Worm (Caenorhabditis elegans) whole organism, L1 larva: ENCODE data around the gene C18G1.8.

Source experiments
- C04F5.9 ChIP-seq: sonication (generic microtip); optimal IDR thresholded peaks from 2 replicates; lab custom pipeline; 2016; ENCODE audit warnings: missing genetic modification characterization, missing compliant biosample characterization
- C16A3.4 ChIP-seq: fragments of 150-350 bp; optimal IDR thresholded peaks from 2 replicates; lab custom pipeline; 2014; ENCODE audit warnings: missing biosample characterization, missing genetic modification characterization
- C34B4.2 ChIP-seq: sonication (generic microtip); optimal IDR thresholded peaks from 2 replicates; lab custom pipeline; 2017; ENCODE audit warnings: mild to moderate bottlenecking, missing genetic modification characterization, missing compliant biosample characterization
- aly-2 ChIP-seq: fragments of 150-350 bp; optimal IDR thresholded peaks from 2 replicates; lab custom pipeline; 2014; ENCODE audit warnings: missing biosample characterization, missing genetic modification characterization
- blmp-1 ChIP-seq: fragments of 150-350 bp; optimal IDR thresholded peaks from 2 replicates; lab custom pipeline; 2014; ENCODE audit warnings: missing biosample characterization, missing genetic modification characterization
- ceh-82 ChIP-seq, 3 experiments: fragments of 150-350 bp in 1 of 3; sonication (generic microtip) in 2 of 3; optimal IDR thresholded peaks; 2 replicates each; lab custom pipeline; 2014 to 2017; ENCODE audit warnings: missing biosample characterization in 3 of 3, missing genetic modification characterization in 3 of 3
- ceh-88 ChIP-seq: fragments of 200-800 bp; sonication (Bioruptor generic); IDR thresholded peaks from 2 replicates; pipeline ENCODE4 v1.3.6; 2022; ENCODE audit warnings: missing genetic modification characterization, missing compliant biosample characterization
- ces-1 ChIP-seq: fragments of 150-350 bp; optimal IDR thresholded peaks from 2 replicates; lab custom pipeline; 2014; ENCODE audit warnings: missing biosample characterization, missing genetic modification reagents, missing genetic modification characterization
- dpl-1 ChIP-seq, 3 experiments: fragments of 150-350 bp in 2 of 3; sonication (generic microtip) in 1 of 3; optimal IDR thresholded peaks; 2 replicates each; lab custom pipeline; 2014 to 2017; ENCODE audit warnings: missing biosample characterization in 3 of 3, missing genetic modification characterization in 3 of 3, missing genetic modification reagents in 3 of 3
- efl-1 ChIP-seq, 4 experiments: fragments of 150-350 bp; optimal IDR thresholded peaks in 3 of 4; peaks in 1 of 4; 1 replicate in 1 of 4; 2 replicates in 3 of 4; lab custom pipeline; 2014; ENCODE audit warnings: missing biosample characterization in 2 of 4, missing genetic modification characterization in 2 of 4, missing genetic modification reagents in 2 of 4
- efl-3 ChIP-seq: fragments of 200-800 bp; sonication (Bioruptor generic); optimal IDR thresholded peaks from 2 replicates; lab custom pipeline; 2018; ENCODE audit warnings: mild to moderate bottlenecking, missing genetic modification characterization, missing compliant biosample characterization
- egl-13 ChIP-seq: sonication (generic microtip); optimal IDR thresholded peaks from 2 replicates; lab custom pipeline; 2016; ENCODE audit warnings: missing genotype, missing genetic modification reagents, missing genetic modification characterization, missing compliant biosample characterization
- egl-27 ChIP-seq, 2 experiments: fragments of 150-350 bp in 1 of 2; sonication (generic microtip); optimal IDR thresholded peaks; 3 replicates each; lab custom pipeline; 2017 to 2018; ENCODE audit warnings: missing biosample characterization in 2 of 2, missing genetic modification characterization in 2 of 2, missing genetic modification reagents in 2 of 2
- elt-2 ChIP-seq: sonication (generic microtip); optimal IDR thresholded peaks from 2 replicates; lab custom pipeline; 2016; ENCODE audit warnings: missing genetic modification characterization, mild to moderate bottlenecking, inconsistent platforms, missing compliant biosample characterization, missing genetic modification reagents
- elt-3 ChIP-seq, 6 experiments: fragments of 150-350 bp in 1 of 6; sonication (generic microtip); optimal IDR thresholded peaks; 2 replicates each; lab custom pipeline; 2017 to 2018; ENCODE audit warnings: missing biosample characterization in 6 of 6, missing genetic modification characterization in 6 of 6, inconsistent platforms in 1 of 6
- ets-5 ChIP-seq: fragments of 200-800 bp; sonication (Bioruptor generic); IDR thresholded peaks from 2 replicates; pipeline ENCODE4 v1.3.6; 2022; ENCODE audit warnings: missing genetic modification characterization, missing compliant biosample characterization
- fkh-10 ChIP-seq: sonication (generic microtip); optimal IDR thresholded peaks from 2 replicates; lab custom pipeline; 2017; ENCODE audit warnings: missing biosample characterization, missing genetic modification reagents, missing genetic modification characterization
- hpl-2 ChIP-seq: fragments of 150-350 bp; optimal IDR thresholded peaks from 2 replicates; lab custom pipeline; 2014; ENCODE audit warnings: missing biosample characterization, missing genetic modification reagents, missing genetic modification characterization
- irx-1 ChIP-seq: sonication (generic microtip); optimal IDR thresholded peaks from 2 replicates; lab custom pipeline; 2016; ENCODE audit warnings: missing genetic modification characterization, missing compliant biosample characterization
- jun-1 ChIP-seq: fragments of 150-350 bp; optimal IDR thresholded peaks from 2 replicates; lab custom pipeline; 2014; ENCODE audit warnings: missing biosample characterization, missing genetic modification reagents, missing genetic modification characterization
- lin-14 ChIP-seq: fragments of 200-800 bp; sonication (Bioruptor generic); optimal IDR thresholded peaks from 2 replicates; lab custom pipeline; 2018; ENCODE audit warnings: mild to moderate bottlenecking, missing genetic modification characterization, moderate library complexity, missing compliant biosample characterization
- lin-15B ChIP-seq: fragments of 150-350 bp; sonication (generic microtip); optimal IDR thresholded peaks from 3 replicates; lab custom pipeline; 2014; ENCODE audit warnings: missing biosample characterization, missing genetic modification characterization
- lin-35 ChIP-seq, 2 experiments: fragments of 150-350 bp; optimal IDR thresholded peaks; 2 replicates each; lab custom pipeline; 2014; ENCODE audit warnings: missing biosample characterization in 2 of 2, missing genetic modification characterization in 2 of 2, missing genetic modification reagents in 2 of 2
- lir-3 ChIP-seq: sonication (generic microtip); optimal IDR thresholded peaks from 2 replicates; lab custom pipeline; 2016; ENCODE audit warnings: mild to moderate bottlenecking, missing genetic modification characterization, moderate library complexity, missing compliant biosample characterization; ENCODE audit not compliant: poor library complexity
- mab-9 ChIP-seq: fragments of 200-800 bp; sonication (Bioruptor generic); IDR thresholded peaks from 2 replicates; pipeline ENCODE4 v1.3.6; 2022; ENCODE audit warnings: missing genetic modification reagents, missing genetic modification characterization, missing compliant biosample characterization
- mef-2 ChIP-seq: fragments of 150-350 bp; optimal IDR thresholded peaks from 2 replicates; lab custom pipeline; 2014; ENCODE audit warnings: missing biosample characterization, missing genetic modification characterization
- nhr-11 ChIP-seq: fragments of 150-350 bp; optimal IDR thresholded peaks from 2 replicates; lab custom pipeline; 2014; ENCODE audit warnings: missing biosample characterization, missing genetic modification characterization
- nhr-237 ChIP-seq: fragments of 150-350 bp; optimal IDR thresholded peaks from 2 replicates; lab custom pipeline; 2014; ENCODE audit warnings: missing biosample characterization, missing genetic modification characterization
- nhr-47 ChIP-seq: sonication (generic microtip); optimal IDR thresholded peaks from 2 replicates; lab custom pipeline; 2016; ENCODE audit warnings: mild to moderate bottlenecking, missing genetic modification characterization, moderate library complexity, missing compliant biosample characterization
- nhr-71 ChIP-seq: sonication (generic microtip); optimal IDR thresholded peaks from 2 replicates; lab custom pipeline; 2016; ENCODE audit warnings: mild to moderate bottlenecking, missing genetic modification characterization, moderate library complexity, missing compliant biosample characterization
- nhr-84 ChIP-seq: sonication (generic microtip); optimal IDR thresholded peaks from 2 replicates; lab custom pipeline; 2017; ENCODE audit warnings: missing biosample characterization, missing genetic modification characterization
- nhr-85 ChIP-seq: sonication (generic microtip); peaks from one replicate; lab custom pipeline; 2016; ENCODE audit warnings: missing genetic modification characterization, inconsistent platforms, missing compliant biosample characterization
- nhr-90 ChIP-seq: sonication (generic microtip); optimal IDR thresholded peaks from 2 replicates; lab custom pipeline; 2016; ENCODE audit warnings: mild to moderate bottlenecking, missing genetic modification characterization, missing compliant biosample characterization; ENCODE audit not compliant: poor library complexity
- skn-1 ChIP-seq: fragments of 150-350 bp; optimal IDR thresholded peaks from 2 replicates; lab custom pipeline; 2014; ENCODE audit warnings: missing biosample characterization, missing genetic modification characterization
- sptf-1 ChIP-seq: fragments of 150-350 bp; optimal IDR thresholded peaks from 2 replicates; lab custom pipeline; 2014; ENCODE audit warnings: missing biosample characterization, missing genetic modification characterization
- sup-37 ChIP-seq: fragments of 200-800 bp; sonication (Bioruptor generic); optimal IDR thresholded peaks from 2 replicates; lab custom pipeline; 2018; ENCODE audit warnings: mild to moderate bottlenecking, missing genetic modification characterization, missing compliant biosample characterization
- swsn-7 ChIP-seq: sonication (generic microtip); optimal IDR thresholded peaks from 2 replicates; lab custom pipeline; 2016; ENCODE audit warnings: missing genetic modification characterization, missing compliant biosample characterization
- tbx-2 ChIP-seq: sonication (generic microtip); optimal IDR thresholded peaks from 2 replicates; lab custom pipeline; 2016; ENCODE audit warnings: missing genetic modification characterization, missing compliant biosample characterization
- tlp-1 ChIP-seq: fragments of 150-350 bp; optimal IDR thresholded peaks from 2 replicates; lab custom pipeline; 2014; ENCODE audit warnings: missing biosample characterization, missing genetic modification characterization
- unc-98 ChIP-seq: fragments of 200-800 bp; sonication (Bioruptor generic); IDR thresholded peaks from 2 replicates; pipeline ENCODE4 v1.3.6; 2022; ENCODE audit warnings: missing genetic modification characterization, missing compliant biosample characterization
- vab-15 ChIP-seq: sonication (generic microtip); optimal IDR thresholded peaks from 2 replicates; lab custom pipeline; 2017; ENCODE audit warnings: missing genotype, mild to moderate bottlenecking, missing genetic modification characterization, missing compliant biosample characterization
- xbp-1 ChIP-seq: sonication (generic microtip); optimal IDR thresholded peaks from 2 replicates; lab custom pipeline; 2016; ENCODE audit warnings: missing genetic modification characterization, missing compliant biosample characterization
- zip-4 ChIP-seq: fragments of 200-800 bp; sonication (Bioruptor generic); optimal IDR thresholded peaks from 2 replicates; lab custom pipeline; 2018; ENCODE audit warnings: mild to moderate bottlenecking, missing genetic modification characterization, moderate library complexity, missing compliant biosample characterization
- ztf-11 ChIP-seq, 2 experiments: sonication (generic microtip); optimal IDR thresholded peaks; 2 replicates each; lab custom pipeline; 2016 to 2017; ENCODE audit warnings: missing genetic modification characterization in 2 of 2, missing biosample characterization in 1 of 2, missing compliant biosample characterization in 1 of 2

C18G1.8 gene

ce11 chrV:4737727-4738126, 28.7 kb downstream of the C18G1.8 start, which contains the start of gene F39G3.2:
Gene F39G3.2 (plus strand): TSS chrV:4737831.
- peak; percentile 62 for TF ChIP-seq elt-2
- peak; percentile 18 for TF ChIP-seq jun-1
- TF ChIP-seq C16A3.4 (tag; lab: Kevin White, UChicago), result no peak

- TF ChIP-seq ceh-88 (GFP tag; lab: Robert Waterston, UW) (no peak), dpl-1 (GFP tag; optimal IDR thresholded peaks at IDR 0.05; lab: Kevin White, UChicago) (no peak), ets-5 (GFP tag; lab: Robert Waterston, UW) (no peak), elt-2 (no peak), C16A3.4 (tag; lab: Kevin White, UChicago) (no peak), lin-14 (GFP tag; lab: Kevin White, UChicago) (no peak), egl-13 (no peak), lir-3 (tag; lab: Kevin White, UChicago) (no peak), sptf-1 (tag; lab: Kevin White, UChicago) (no peak), ceh-82 (tag; optimal IDR thresholded peaks at IDR 0.05; lab: Kevin White, UChicago) (no peak), tbx-2 (no peak), nhr-237 (no peak), blmp-1 (no peak)
Observed at ce11 chrV:4734608-4735007, 31.8 kb downstream of the C18G1.8 start.

- no peak for TF ChIP-seq zip-4 (GFP tag; lab: Kevin White, UChicago)
Observed at ce11 chrV:4733952-4734351, 32.4 kb downstream of the C18G1.8 start.

- TF ChIP-seq nhr-85 (peak; percentile 80), efl-1 (optimal IDR thresholded peaks at IDR 0.05; lab: Kevin White, UChicago) (peak; percentile 33 to 55), efl-1 (GFP tag; optimal IDR thresholded peaks at IDR 0.05 in 1 of 2; lab: Kevin White, UChicago) (peak; percentile 35 to 95), lir-3 (tag; lab: Kevin White, UChicago) (peak; percentile 47), vab-15 (peak; percentile 36), skn-1 (tag; lab: Kevin White, UChicago) (peak; percentile 74), egl-13 (peak; percentile 29), aly-2 (tag; lab: Kevin White, UChicago) (no peak), xbp-1 (tag; lab: Kevin White, UChicago) (peak; percentile 58), tlp-1 (tag; lab: Kevin White, UChicago) (no peak), C16A3.4 (tag; lab: Kevin White, UChicago) (peak; percentile 52), efl-3 (GFP tag; lab: Kevin White, UChicago) (no peak), C34B4.2 (tag; lab: Kevin White, UChicago) (no peak), swsn-7 (tag; lab: Kevin White, UChicago) (peak; percentile 66), fkh-10 (GFP tag; lab: Kevin White, UChicago) (no peak), nhr-71 (tag; lab: Kevin White, UChicago) (peak; percentile 75), sup-37 (GFP tag; lab: Kevin White, UChicago) (no peak), ztf-11 (tag; optimal IDR thresholded peaks at IDR 0.05; lab: Kevin White, UChicago) (peak in 1 of 2 experiments; percentile 7), elt-3 (tag; optimal IDR thresholded peaks at IDR 0.05; lab: Kevin White, UChicago) (peak in 1 of 6 experiments; percentile 10), nhr-47 (tag; lab: Kevin White, UChicago) (peak; percentile 65), lin-35 (GFP tag; optimal IDR thresholded peaks at IDR 0.05; lab: Kevin White, UChicago) (peak; percentile 24 to 49), nhr-237 (no peak), nhr-84 (tag; lab: Kevin White, UChicago) (no peak), C04F5.9 (tag; lab: Kevin White, UChicago) (no peak), zip-4 (GFP tag; lab: Kevin White, UChicago) (no peak), ces-1 (GFP tag; lab: Kevin White, UChicago) (no peak), egl-27 (tag; optimal IDR thresholded peaks at IDR 0.05; lab: Kevin White, UChicago) (no peak), nhr-11 (no peak), unc-98 (no peak), hpl-2 (peak; percentile 4), irx-1 (tag; lab: Kevin White, UChicago) (peak; percentile 42), mef-2 (no peak), nhr-90 (peak; percentile 69), lin-15B (tag; lab: Kevin White, UChicago) (no peak), mab-9 (GFP tag; lab: Robert Waterston, UW) (no peak)
Observed at ce11 chrV:4731154-4731961, 35.0 kb downstream of the C18G1.8 start, which contains the start of gene F39G3.3. Gene F39G3.3 (plus strand): TSS chrV:4731911.
